Fruit fly (Drosophila melanogaster): ENCODE data around the gene VhaAC39-2.

DNA sequence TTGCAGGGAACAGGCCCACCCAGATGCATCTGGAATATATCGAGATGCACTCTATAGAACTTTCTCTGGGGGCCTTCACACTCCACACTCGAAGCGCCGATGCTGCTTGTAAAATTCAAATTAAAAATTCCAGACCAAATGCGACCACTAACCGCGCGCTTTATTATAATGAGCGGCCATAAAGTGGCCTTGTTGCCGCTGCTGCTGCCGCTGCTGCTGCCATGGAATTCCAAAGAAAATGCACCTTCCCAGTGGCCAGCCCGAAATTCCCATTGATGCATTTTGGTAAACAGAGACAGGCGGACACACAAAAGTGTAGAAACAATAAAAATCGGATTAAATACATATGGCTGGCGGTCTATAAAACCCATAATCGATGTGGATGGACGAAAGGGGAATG lies 28.9 kb downstream of the VhaAC39-2 start:
- no peak for TF ChIP-seq Sin3A (optimal IDR thresholded peaks at IDR 0.05)
- TF ChIP-seq ttk (optimal IDR thresholded peaks at IDR 0.05) = no peak
- no peak for TF ChIP-seq h (optimal IDR thresholded peaks at IDR 0.05)
